6 fruit fly cellular contexts compared by ENCODE assay signal in genomic region chr3R:16624750-16625549, dm6.
TF ChIP-seq lines count a peak whose summit lies in the region.

TSS of gene Fas1 (plus strand) at chr3R:16625238.

- TF ChIP-seq CTCF in S2 (optimal IDR thresholded peaks at IDR 0.05; lab: Kevin White, UChicago): peak; percentile 45 to 66
- TF ChIP-seq CTCF in whole organism, embryonic (GFP tag; optimal IDR thresholded peaks at IDR 0.05; lab: Kevin White, UChicago): peak; percentile 82

TF ChIP-seq in whole organism, adult, 20 proteins besides CTCF, POLR2A, EP300 and RAD21:
- TF ChIP-seq CG7101 (tag; optimal IDR thresholded peaks at IDR 0.05; lab: Kevin White, UChicago): no peak
- peak; percentile 32 for TF ChIP-seq Mnt (GFP tag; optimal IDR thresholded peaks at IDR 0.05; lab: Kevin White, UChicago)
- TF ChIP-seq pad (GFP tag; optimal IDR thresholded peaks at IDR 0.05; lab: Kevin White, UChicago): no peak
- TF ChIP-seq CG12768 (GFP tag; optimal IDR thresholded peaks at IDR 0.05; lab: Kevin White, UChicago): no peak
- TF ChIP-seq Crg-1 (GFP tag; optimal IDR thresholded peaks at IDR 0.05; lab: Kevin White, UChicago): peak; percentile 1
- no peak for TF ChIP-seq CG14711 (tag; optimal IDR thresholded peaks at IDR 0.05; lab: Kevin White, UChicago)
- TF ChIP-seq kay (GFP tag; lab: Kevin White, UChicago; ENCODE audit: borderline replicate concordance): peak; percentile 89
- no peak for TF ChIP-seq CG5204 (GFP tag; optimal IDR thresholded peaks at IDR 0.05; lab: Kevin White, UChicago)
- TF ChIP-seq Hr96 (GFP tag; optimal IDR thresholded peaks at IDR 0.05; lab: Kevin White, UChicago): peak; percentile 2
- TF ChIP-seq Clk (GFP tag; optimal IDR thresholded peaks at IDR 0.05; lab: Kevin White, UChicago): no peak

TF ChIP-seq in whole organism, embryonic, 481 proteins besides CTCF, POLR2A, EP300 and RAD21 (continues in another document):
- no peak for TF ChIP-seq CG31388 (GFP tag; optimal IDR thresholded peaks at IDR 0.05; lab: Kevin White, UChicago)
- no peak for TF ChIP-seq CG3065 (GFP tag; optimal IDR thresholded peaks at IDR 0.05; lab: Kevin White, UChicago)
- TF ChIP-seq CG10543 (GFP tag; optimal IDR thresholded peaks at IDR 0.05; lab: Kevin White, UChicago): peak; percentile 26
- no peak for TF ChIP-seq tup (GFP tag; optimal IDR thresholded peaks at IDR 0.05; lab: Kevin White, UChicago)
- TF ChIP-seq CG2120 (GFP tag; optimal IDR thresholded peaks at IDR 0.05; lab: Kevin White, UChicago): no peak
- no peak for TF ChIP-seq zfh2 (GFP tag; optimal IDR thresholded peaks at IDR 0.05; lab: Kevin White, UChicago)
- TF ChIP-seq CG13287 (GFP tag; IDR thresholded peaks at IDR 0.05; lab: Robert Waterston, UW; ENCODE audit: partially characterized antibody): peak; percentile 71
- no peak for TF ChIP-seq lilli (GFP tag; optimal IDR thresholded peaks at IDR 0.05; lab: Kevin White, UChicago)
- peak; percentile 2 for TF ChIP-seq CG30403 (GFP tag; optimal IDR thresholded peaks at IDR 0.05; lab: Kevin White, UChicago)
- TF ChIP-seq slbo (GFP tag; IDR thresholded peaks at IDR 0.05; lab: Robert Waterston, UW): no peak
- TF ChIP-seq Stat92E (GFP tag; optimal IDR thresholded peaks at IDR 0.05; lab: Kevin White, UChicago): peak in 1 of 3 experiments; percentile 95
- no peak for TF ChIP-seq CG17361 (GFP tag; IDR thresholded peaks at IDR 0.05; lab: Robert Waterston, UW)
- TF ChIP-seq Adf1 (GFP tag; IDR thresholded peaks at IDR 0.05; lab: Robert Waterston, UW): 0 out of 2 replicates have a peak, but pooled peaks have one; percentile 11
- no peak for TF ChIP-seq fd102C (GFP tag; optimal IDR thresholded peaks at IDR 0.05; lab: Kevin White, UChicago)
- peak; percentile 52 for TF ChIP-seq trem (tag; optimal IDR thresholded peaks at IDR 0.05; lab: Kevin White, UChicago)
- TF ChIP-seq CG5245 (GFP tag; optimal IDR thresholded peaks at IDR 0.05; lab: Kevin White, UChicago): no peak
- TF ChIP-seq CG14050 (GFP tag; IDR thresholded peaks at IDR 0.05; lab: Robert Waterston, UW): no peak
- peak; percentile 52; the same call in 1 of the 2 replicates for TF ChIP-seq Rfx (GFP tag; IDR thresholded peaks at IDR 0.05; lab: Robert Waterston, UW)
- no peak for TF ChIP-seq dimm (GFP tag; IDR thresholded peaks at IDR 0.05; lab: Robert Waterston, UW)
- peak; percentile 45 for TF ChIP-seq CG15601 (tag; optimal IDR thresholded peaks at IDR 0.05; lab: Kevin White, UChicago)

TF ChIP-seq in whole organism, prepupa, 60 proteins besides CTCF, POLR2A, EP300 and RAD21:
- no peak for TF ChIP-seq CG31627 (GFP tag; optimal IDR thresholded peaks at IDR 0.05; lab: Kevin White, UChicago)
- TF ChIP-seq Eip78C (GFP tag; lab: Kevin White, UChicago): peak; percentile 50
- no peak for TF ChIP-seq svp (GFP tag; lab: Kevin White, UChicago)
- TF ChIP-seq Hr4 (GFP tag; optimal IDR thresholded peaks at IDR 0.05; lab: Kevin White, UChicago): peak; percentile 15
- TF ChIP-seq Hr39 (GFP tag; optimal IDR thresholded peaks at IDR 0.05; lab: Kevin White, UChicago): no peak
- peak; percentile 13 for TF ChIP-seq CG3919 (GFP tag; optimal IDR thresholded peaks at IDR 0.05; lab: Kevin White, UChicago)
- TF ChIP-seq Smox (GFP tag; optimal IDR thresholded peaks at IDR 0.05; lab: Kevin White, UChicago): no peak
- no peak for TF ChIP-seq CG8119 (GFP tag; IDR thresholded peaks at IDR 0.05; lab: Robert Waterston, UW)
- no peak for TF ChIP-seq Ets21C (GFP tag; optimal IDR thresholded peaks at IDR 0.05; lab: Kevin White, UChicago)
- TF ChIP-seq CG6854 (GFP tag; optimal IDR thresholded peaks at IDR 0.05; lab: Kevin White, UChicago): peak; percentile 38

TF ChIP-seq in whole organism, pupa, 21 proteins besides CTCF, POLR2A, EP300 and RAD21:
- TF ChIP-seq CG17806 (tag; optimal IDR thresholded peaks at IDR 0.05; lab: Kevin White, UChicago) (no peak), fd96Ca (GFP tag; IDR thresholded peaks at IDR 0.05; lab: Robert Waterston, UW) (0 out of 3 replicates have a peak, but pooled peaks have one; percentile 36), CG32121 (GFP tag; IDR thresholded peaks at IDR 0.05; lab: Robert Waterston, UW) (no peak), Snoo (tag; optimal IDR thresholded peaks at IDR 0.05; lab: Kevin White, UChicago) (no peak), CG8301 (tag; optimal IDR thresholded peaks at IDR 0.05; lab: Kevin White, UChicago) (no peak), CG8159 (tag; optimal IDR thresholded peaks at IDR 0.05; lab: Kevin White, UChicago) (no peak), Pif1A (GFP tag; optimal IDR thresholded peaks at IDR 0.05; lab: Kevin White, UChicago) (no peak), Ets98B (GFP tag; IDR thresholded peaks at IDR 0.05; lab: Robert Waterston, UW) (0 out of 2 replicates have a peak, but pooled peaks have one; percentile 12), CG34367 (tag; optimal IDR thresholded peaks at IDR 0.05; lab: Kevin White, UChicago) (no peak)
TF ChIP-seq in whole organism, pupa: peak in this region for 2.

TF ChIP-seq in whole organism, wandering third instar larva, 38 proteins besides CTCF, POLR2A, EP300 and RAD21:
- TF ChIP-seq Vsx2 (GFP tag; optimal IDR thresholded peaks at IDR 0.05; lab: Kevin White, UChicago; ENCODE audit: partially characterized antibody) (peak; percentile 28), CrebA (GFP tag; optimal IDR thresholded peaks at IDR 0.05; lab: Kevin White, UChicago; ENCODE audit: borderline replicate concordance) (no peak), Abd-B (GFP tag; optimal IDR thresholded peaks at IDR 0.05; lab: Kevin White, UChicago) (no peak), usp (GFP tag; optimal IDR thresholded peaks at IDR 0.05; lab: Kevin White, UChicago) (no peak), Dif (GFP tag; optimal IDR thresholded peaks at IDR 0.05; lab: Kevin White, UChicago; ENCODE audit: partially characterized antibody) (peak; percentile 6), Myc (optimal IDR thresholded peaks at IDR 0.05; lab: Kevin White, UChicago) (peak; percentile 47), pan (optimal IDR thresholded peaks at IDR 0.05; lab: Kevin White, UChicago) (no peak), Dfd (GFP tag; optimal IDR thresholded peaks at IDR 0.05; lab: Kevin White, UChicago) (no peak), HLH106 (tag; optimal IDR thresholded peaks at IDR 0.05; lab: Kevin White, UChicago) (no peak), Jra (GFP tag; optimal IDR thresholded peaks at IDR 0.05; lab: Kevin White, UChicago) (no peak), sv (GFP tag; optimal IDR thresholded peaks at IDR 0.05; lab: Kevin White, UChicago) (peak; percentile 26), sage (GFP tag; optimal IDR thresholded peaks at IDR 0.05; lab: Kevin White, UChicago) (peak; percentile 4), fru (GFP tag; optimal IDR thresholded peaks at IDR 0.05; lab: Kevin White, UChicago) (peak; percentile 56), woc (GFP tag; optimal IDR thresholded peaks at IDR 0.05; lab: Kevin White, UChicago) (peak; percentile 21), OdsH (GFP tag; optimal IDR thresholded peaks at IDR 0.05; lab: Kevin White, UChicago) (no peak), CG9705 (GFP tag; optimal IDR thresholded peaks at IDR 0.05; lab: Kevin White, UChicago) (no peak)
